Fruit fly (Drosophila melanogaster) whole organism, larva: ENCODE results near the gene obst-A.
"Not testable (repeated sequence)": the region's sequence is repeated elsewhere in the genome, so short reads cannot be mapped to it uniquely, and the experiment has no call there.

Experiments
- noc ChIP-seq: fragments of 200-800 bp; sonication (Bioruptor generic); optimal IDR thresholded peaks from 3 replicates; lab custom pipeline; 2019; ENCODE audit warnings: missing biosample characterization, mild to moderate bottlenecking, missing genetic modification characterization, moderate library complexity

Gene obst-A

dm6 chrX:20239608-20239941 lies at the start of gene obst-A:
obst-A (plus strand) TSS chrX:20239855.
- TF ChIP-seq noc = no peak

dm6 chrX:20194127-20194526 lies 45.5 kb upstream of the obst-A start, which contains the start of gene Sdic3:
Sdic3 (minus strand) TSS chrX:20194227.
- not testable (repeated sequence) for TF ChIP-seq noc

dm6 chrX:20201833-20202232 lies 37.8 kb upstream of the obst-A start, which contains the start of gene SdicA:
SdicA (minus strand) TSS chrX:20201933.
- not testable (repeated sequence) for TF ChIP-seq noc

- not testable (repeated sequence) for TF ChIP-seq noc
Measured at dm6 chrX:20209503-20209902, 30.2 kb upstream of the obst-A start, which contains the start of gene SdicB. SdicB (minus strand) TSS chrX:20209603.

- TF ChIP-seq noc = not testable (repeated sequence)
Measured at dm6 chrX:20217159-20217558, 22.5 kb upstream of the obst-A start, which contains the start of gene SdicC. SdicC (minus strand) TSS chrX:20217259.

dm6 chrX:20224920-20225319 lies 14.7 kb upstream of the obst-A start, which contains the start of gene Sdic4:
Sdic4 (minus strand) TSS chrX:20225020.
- not testable (repeated sequence) for TF ChIP-seq noc

- no peak for TF ChIP-seq noc
Measured at dm6 chrX:20231658-20232057, 8.0 kb upstream of the obst-A start.

- TF ChIP-seq noc = peak; percentile 38
Measured at dm6 chrX:20235794-20236513, 3.7 kb upstream of the obst-A start, which contains the start of gene sw. sw (minus strand) TSS chrX:20236382.

dm6 chrX:20237914-20238313 lies 1.7 kb upstream of the obst-A start:
- TF ChIP-seq noc = no peak

- no peak for TF ChIP-seq noc
Measured at dm6 chrX:20238736-20239607, 683 bp upstream of the obst-A start.

dm6 chrX:20240518-20241186 lies 997 bp downstream of the obst-A start:
- no peak for TF ChIP-seq noc

dm6 chrX:20243274-20243839 lies 3.7 kb downstream of the obst-A start:
- TF ChIP-seq noc = no peak

dm6 chrX:20244278-20244677 lies 4.6 kb downstream of the obst-A start, which contains the start of gene Peritrophin-A:
Peritrophin-A (plus strand) TSS chrX:20244647.
- no peak for TF ChIP-seq noc

- TF ChIP-seq noc = no peak
Measured at dm6 chrX:20245218-20245863, 5.7 kb downstream of the obst-A start.

dm6 chrX:20247710-20248109 lies 8.1 kb downstream of the obst-A start:
- TF ChIP-seq noc = no peak

- no peak for TF ChIP-seq noc
Measured at dm6 chrX:20251069-20251468, 11.4 kb downstream of the obst-A start, which contains the start of the genes CG17068 and Rab10. CG17068 (minus strand) TSS chrX:20251093. Rab10 (plus strand) TSS chrX:20251338.
